Fruit fly (Drosophila melanogaster) whole organism, pupa: ENCODE results near the gene Tbcd.

Experiments
- CG10348 ChIP-seq: fragments of 200-800 bp; sonication (Bioruptor generic); IDR thresholded peaks from 2 replicates; pipeline ENCODE4 v1.3.6; 2022; ENCODE audit warnings: missing biosample characterization, missing genetic modification characterization
- CG13204 ChIP-seq: fragments of 200-800 bp; sonication (Bioruptor generic); optimal IDR thresholded peaks from 2 replicates; lab custom pipeline; 2018; ENCODE audit warnings: missing biosample characterization, mild to moderate bottlenecking, missing genetic modification characterization, moderate library complexity
- CG32121 ChIP-seq: fragments of 200-800 bp; sonication (Bioruptor generic); IDR thresholded peaks from 2 replicates; pipeline ENCODE4 v1.3.6; 2022; ENCODE audit warnings: missing biosample characterization, missing genetic modification characterization
- CG4496 ChIP-seq: fragments of 200-800 bp; sonication (Bioruptor generic); IDR thresholded peaks from 3 replicates; pipeline ENCODE4 v1.3.6; 2022; ENCODE audit warnings: missing biosample characterization, missing genetic modification characterization
- CG8301 ChIP-seq: fragments of 200-800 bp; sonication (Bioruptor generic); optimal IDR thresholded peaks from 2 replicates; lab custom pipeline; 2018; ENCODE audit warnings: missing biosample characterization, mild to moderate bottlenecking, missing genetic modification characterization
- CG9948 ChIP-seq: fragments of 200-800 bp; sonication (Bioruptor generic); optimal IDR thresholded peaks from 2 replicates; lab custom pipeline; 2018; ENCODE audit warnings: missing biosample characterization, mild to moderate bottlenecking, missing genetic modification characterization, moderate library complexity
- EcR ChIP-seq: fragments of 200-800 bp; sonication (Bioruptor generic); optimal IDR thresholded peaks from 3 replicates; lab custom pipeline; 2019; ENCODE audit warnings: missing biosample characterization, missing genetic modification characterization, mild to moderate bottlenecking, moderate library complexity, missing genetic modification reagents
- Ets98B ChIP-seq: fragments of 200-800 bp; sonication (Bioruptor generic); IDR thresholded peaks from 2 replicates; pipeline ENCODE4 v1.3.6; 2022; ENCODE audit warnings: missing biosample characterization, missing genetic modification characterization
- Pif1A ChIP-seq: fragments of 200-800 bp; sonication (Bioruptor generic); optimal IDR thresholded peaks from 3 replicates; lab custom pipeline; 2016; ENCODE audit warnings: missing biosample characterization, missing genetic modification characterization
- Snoo ChIP-seq: fragments of 200-800 bp; sonication (Bioruptor generic); optimal IDR thresholded peaks from 3 replicates; lab custom pipeline; 2017; ENCODE audit warnings: missing biosample characterization, mild to moderate bottlenecking, missing genetic modification characterization, inconsistent platforms
- fd96Ca ChIP-seq: fragments of 200-800 bp; sonication (Bioruptor generic); IDR thresholded peaks from 3 replicates; pipeline ENCODE4 v1.3.6; 2022; ENCODE audit warnings: missing biosample characterization, missing genetic modification characterization
- gl ChIP-seq: fragments of 200-800 bp; sonication (Bioruptor generic); optimal IDR thresholded peaks from 2 replicates; lab custom pipeline; 2018; ENCODE audit warnings: missing biosample characterization, mild to moderate bottlenecking, missing genetic modification characterization

dm6 chr2L:2171366-2172078, 24.2 kb downstream of the Tbcd start:
- TF ChIP-seq CG32121 (GFP tag; lab: Robert Waterston, UW) (no peak), EcR (GFP tag; lab: Kevin White, UChicago) (no peak), Snoo (tag; lab: Kevin White, UChicago) (no peak), CG10348 (no peak), gl (tag; lab: Kevin White, UChicago) (no peak), CG8301 (tag; lab: Kevin White, UChicago) (no peak), CG13204 (GFP tag; lab: Kevin White, UChicago) (no peak), Pif1A (GFP tag; lab: Kevin White, UChicago) (no peak), CG4496 (GFP tag; lab: Robert Waterston, UW) (no peak), fd96Ca (GFP tag; lab: Robert Waterston, UW) (no peak), Ets98B (GFP tag; lab: Robert Waterston, UW) (no peak), CG9948 (tag; lab: Kevin White, UChicago) (no peak)
